Fruit fly (Drosophila melanogaster) whole organism: ENCODE results near the gene ana1.

Experiments used
- CG8478 ChIP-seq: fragments of >200 bp; optimal IDR thresholded peaks from 2 replicates; lab custom pipeline; 2018; ENCODE audit warnings: inconsistent platforms
- Dll ChIP-seq: fragments of >200 bp; optimal IDR thresholded peaks from 2 replicates; lab custom pipeline; 2017
- psq ChIP-seq: fragments of >200 bp; optimal IDR thresholded peaks from 2 replicates; lab custom pipeline; 2017
- usp ChIP-seq: fragments of >200 bp; optimal IDR thresholded peaks from 2 replicates; lab custom pipeline; 2017; ENCODE audit warnings: missing biosample characterization, missing genetic modification characterization, mixed read lengths

DNA sequence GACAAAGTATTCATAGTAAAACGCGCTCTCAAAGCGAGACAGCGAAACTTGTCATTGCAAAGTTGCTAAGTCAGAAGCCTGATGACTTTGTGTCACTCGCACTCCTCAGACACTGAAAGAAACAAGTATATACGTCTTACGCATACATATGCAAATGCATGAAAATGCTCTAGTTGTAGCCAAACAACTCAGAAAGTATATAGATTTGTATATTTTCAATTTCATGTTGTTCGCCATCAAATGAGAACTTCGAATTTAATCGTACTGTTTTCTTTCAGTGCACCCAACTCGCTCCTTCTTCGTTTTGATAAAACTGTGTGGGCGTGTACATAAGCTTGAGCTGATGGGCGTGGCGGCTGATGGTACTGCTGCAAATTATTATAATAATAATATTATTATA is 49.3 kb upstream of the ana1 start:
- no peak for TF ChIP-seq CG8478
- TF ChIP-seq psq, result no peak
- TF ChIP-seq usp (GFP tag; lab: Kevin White, UChicago), result no peak
- TF ChIP-seq Dll (lab: Kevin White, UChicago), result no peak
